Fruit fly (Drosophila melanogaster): ENCODE data around the gene CG9330.

Gene CG9330

DNA sequence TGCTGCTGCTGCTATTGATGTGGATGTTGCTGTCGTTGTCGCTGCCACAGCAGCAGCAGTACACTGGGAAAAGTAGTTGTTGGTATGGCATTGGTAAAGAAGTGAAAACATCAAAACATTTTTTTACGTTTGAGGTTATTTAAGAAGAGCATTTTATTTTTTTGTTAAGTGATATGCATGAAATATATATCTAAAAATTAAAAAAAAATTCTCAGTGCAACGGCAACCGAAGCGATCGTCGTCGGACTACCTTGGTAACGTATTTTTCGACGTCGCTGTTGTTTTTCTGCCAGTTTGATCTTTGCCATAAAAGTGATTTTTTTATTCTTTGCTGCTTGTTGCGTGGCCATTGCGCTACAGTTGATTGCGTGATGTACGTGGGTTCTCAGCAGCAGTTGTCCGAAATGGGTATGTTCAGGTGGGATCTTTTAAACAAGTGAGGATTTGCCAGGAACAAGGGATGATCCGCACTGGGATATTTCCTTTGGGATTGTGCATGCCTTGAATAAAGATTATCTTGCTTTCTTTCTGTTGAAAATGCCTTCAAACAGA is 25.3 kb upstream of the CG9330 start (continued):
- TF ChIP-seq ato (GFP tag; IDR thresholded peaks at IDR 0.05; ENCODE audit: partially characterized antibody) (no peak), CG7271 (tag; optimal IDR thresholded peaks at IDR 0.05) (peak; percentile 99), Stat92E (GFP tag; optimal IDR thresholded peaks at IDR 0.05) (peak in 1 of 3 experiments; percentile 90), Kr (GFP tag; optimal IDR thresholded peaks at IDR 0.05) (peak; percentile 81), CG18476 (GFP tag; optimal IDR thresholded peaks at IDR 0.05) (peak; percentile 92), ham (GFP tag; IDR thresholded peaks at IDR 0.05) (0 out of 2 replicates have a peak, but pooled peaks have one; percentile 68), odd (GFP tag; optimal IDR thresholded peaks at IDR 0.05) (peak; percentile 92), lilli (GFP tag; optimal IDR thresholded peaks at IDR 0.05) (peak; percentile 97), btn (GFP tag; optimal IDR thresholded peaks at IDR 0.05) (peak; percentile 80), Side (GFP tag; optimal IDR thresholded peaks at IDR 0.05) (peak; percentile 92), CG11695 (GFP tag; IDR thresholded peaks at IDR 0.05) (peak; percentile 95), az2 (GFP tag; optimal IDR thresholded peaks at IDR 0.05) (peak; percentile 96), kay (GFP tag; optimal IDR thresholded peaks at IDR 0.05) (peak; percentile 87), wdn (GFP tag; IDR thresholded peaks at IDR 0.05) (peak; percentile 93), CG12219 (GFP tag; optimal IDR thresholded peaks at IDR 0.05) (peak; percentile 92), Gug (GFP tag; IDR thresholded peaks at IDR 0.05) (peak; percentile 86), CG4328 (GFP tag; optimal IDR thresholded peaks at IDR 0.05) (peak; percentile 94), CG7556 (GFP tag; optimal IDR thresholded peaks at IDR 0.05) (peak; percentile 95), hth (optimal IDR thresholded peaks at IDR 0.05) (no peak), seq (GFP tag; IDR thresholded peaks at IDR 0.05) (peak; percentile 94), ac (GFP tag; optimal IDR thresholded peaks at IDR 0.05) (peak; percentile 97), CG6254 (GFP tag; optimal IDR thresholded peaks at IDR 0.05) (peak; percentile 92), CG30020 (tag; optimal IDR thresholded peaks at IDR 0.05) (peak; percentile 81), CG6683 (GFP tag; optimal IDR thresholded peaks at IDR 0.05) (peak; percentile 77), CG12769 (tag; optimal IDR thresholded peaks at IDR 0.05) (peak; percentile 91), CG10431 (GFP tag; optimal IDR thresholded peaks at IDR 0.05) (peak; percentile 92), Ravus (GFP tag; IDR thresholded peaks at IDR 0.05) (peak; percentile 69), maf-S (GFP tag; optimal IDR thresholded peaks at IDR 0.05) (peak; percentile 91), Lpt (GFP tag; optimal IDR thresholded peaks at IDR 0.05) (no peak), Hr51 (GFP tag; optimal IDR thresholded peaks at IDR 0.05) (peak; percentile 94), CG16815 (GFP tag; optimal IDR thresholded peaks at IDR 0.05) (peak; percentile 95), CG3847 (GFP tag; IDR thresholded peaks at IDR 0.05) (peak; percentile 95), CG6854 (GFP tag; optimal IDR thresholded peaks at IDR 0.05) (peak; percentile 84), luna (GFP tag; optimal IDR thresholded peaks at IDR 0.05) (peak; percentile 75), CG10267 (tag; optimal IDR thresholded peaks at IDR 0.05) (peak; percentile 92), Dp (GFP tag; optimal IDR thresholded peaks at IDR 0.05) (peak; percentile 2), dmrt99B (tag; optimal IDR thresholded peaks at IDR 0.05) (peak; percentile 96), bowl (GFP tag; IDR thresholded peaks at IDR 0.05) (peak; percentile 85), Med (GFP tag) (peak; percentile 98), Fer3 (tag; optimal IDR thresholded peaks at IDR 0.05) (peak; percentile 94), NK7.1 (GFP tag; optimal IDR thresholded peaks at IDR 0.05) (peak; percentile 68), mam (GFP tag; optimal IDR thresholded peaks at IDR 0.05) (peak; percentile 90), CG14667 (GFP tag; IDR thresholded peaks at IDR 0.05) (peak; percentile 89), HLH3B (GFP tag; IDR thresholded peaks at IDR 0.05) (peak; percentile 93), CG9932 (GFP tag; IDR thresholded peaks at IDR 0.05) (peak; percentile 96), CG11560 (tag; IDR thresholded peaks at IDR 0.05) (no peak; the same call in none of the 3 replicates), CG14860 (GFP tag; IDR thresholded peaks at IDR 0.05; ENCODE audit: partially characterized antibody) (no peak), CG8944 (GFP tag; optimal IDR thresholded peaks at IDR 0.05) (peak; percentile 89), jigr1 (GFP tag; IDR thresholded peaks at IDR 0.05) (peak; percentile 85; the same call in 2 of the 3 replicates), dati (GFP tag; IDR thresholded peaks at IDR 0.05) (peak; percentile 91)
